Worm (Caenorhabditis elegans): ENCODE data around the gene gnrr-7.
A peak's percentile ranks its signal among the peaks of the same experiment; 100 is the strongest.

The gnrr-7 gene

DNA sequence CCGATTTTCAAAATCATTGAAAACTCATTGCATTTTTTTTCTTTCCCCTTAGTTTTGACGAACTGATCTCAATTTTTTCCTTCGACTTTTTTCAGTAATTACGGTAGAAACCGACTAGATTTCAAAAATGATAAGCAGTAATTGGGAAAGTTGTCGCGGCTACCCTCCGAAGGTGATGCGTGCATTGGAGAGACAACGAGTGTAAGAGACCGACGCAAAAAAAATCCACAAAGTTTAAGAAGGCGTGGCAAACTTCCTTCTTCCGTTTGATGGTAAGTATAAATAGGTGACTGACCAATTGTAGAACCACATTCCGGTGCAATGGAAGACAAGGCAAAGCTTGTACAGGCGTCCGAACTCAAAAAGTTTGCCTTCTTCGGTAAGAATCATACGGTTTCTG lies 13.6 kb downstream of the gnrr-7 start, which contains the start of gene col-178:
TSS of gene col-178 (plus strand) at position 301 of the 400 bp plus-strand sequence.
- TF ChIP-seq unc-39 (tag; optimal IDR thresholded peaks at IDR 0.05), result no peak
- no peak for TF ChIP-seq nhr-12 (tag; optimal IDR thresholded peaks at IDR 0.05)
- no peak for TF ChIP-seq mdl-1 (tag; optimal IDR thresholded peaks at IDR 0.05)
- no peak for TF ChIP-seq aly-2 (tag; optimal IDR thresholded peaks at IDR 0.05)
- TF ChIP-seq sem-4 (tag; optimal IDR thresholded peaks at IDR 0.05), result no peak
- TF ChIP-seq blmp-1 (tag; optimal IDR thresholded peaks at IDR 0.05; ENCODE audit: insufficient read depth), result no peak
- no peak for TF ChIP-seq ZK546.5 (tag; optimal IDR thresholded peaks at IDR 0.05)
- TF ChIP-seq nhr-77 (tag; optimal IDR thresholded peaks at IDR 0.05), result no peak
- TF ChIP-seq mab-5 (tag; optimal IDR thresholded peaks at IDR 0.05), result no peak
- no peak for TF ChIP-seq nhr-237 (tag; optimal IDR thresholded peaks at IDR 0.05)
- no peak for TF ChIP-seq sma-3 (GFP tag; optimal IDR thresholded peaks at IDR 0.05)

DNA sequence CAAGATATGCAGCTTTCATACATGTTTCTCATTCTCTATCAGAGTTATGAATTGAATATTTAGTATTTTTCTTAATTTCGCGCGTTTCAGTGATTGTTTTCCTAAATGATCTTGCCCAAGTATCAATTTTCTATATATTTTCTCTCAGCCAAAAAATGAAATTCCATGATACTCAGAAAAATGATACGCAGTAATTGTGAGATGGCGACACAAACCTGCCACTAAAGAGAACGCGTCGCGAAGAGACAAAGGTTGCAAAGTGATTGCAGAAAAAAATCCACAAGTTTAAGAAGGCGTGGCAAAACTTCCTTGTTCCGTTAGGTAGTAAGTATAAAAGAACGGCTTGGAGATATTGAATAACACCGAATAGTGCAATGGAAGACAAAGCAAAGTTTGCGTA lies 15.6 kb downstream of the gnrr-7 start, which contains the start of gene col-179:
TSS of gene col-179 (plus strand) at position 301 of the 400 bp plus-strand sequence.
- no peak for TF ChIP-seq F13H6.1 (tag; optimal IDR thresholded peaks at IDR 0.05)
- TF ChIP-seq nhr-10 (tag; optimal IDR thresholded peaks at IDR 0.05), result no peak
- no peak for TF ChIP-seq blmp-1 (tag; optimal IDR thresholded peaks at IDR 0.05; ENCODE audit: insufficient read depth)
- no peak for TF ChIP-seq nhr-25 (tag; optimal IDR thresholded peaks at IDR 0.05)
- no peak for TF ChIP-seq unc-55 (GFP tag; optimal IDR thresholded peaks at IDR 0.05)
- no peak for TF ChIP-seq Y55F3AM.14 (GFP tag; optimal IDR thresholded peaks at IDR 0.05)

- TF ChIP-seq nhr-77 (tag; optimal IDR thresholded peaks at IDR 0.05) (no peak), sma-3 (GFP tag; optimal IDR thresholded peaks at IDR 0.05) (no peak), gmeb-1 (tag; optimal IDR thresholded peaks at IDR 0.05) (no peak), alr-1 (tag; optimal IDR thresholded peaks at IDR 0.05) (no peak), fos-1 (tag; optimal IDR thresholded peaks at IDR 0.05) (peak; percentile 39), crh-2 (tag; optimal IDR thresholded peaks at IDR 0.05) (peak; percentile 23), unc-62 (GFP tag; optimal IDR thresholded peaks at IDR 0.05) (no peak), lin-39 (tag; optimal IDR thresholded peaks at IDR 0.05) (no peak), mab-5 (tag; optimal IDR thresholded peaks at IDR 0.05) (no peak)
Observed at ce11 chrX:11203773-11204172, 18.2 kb downstream of the gnrr-7 start, which contains the start of gene C34F6.11. TSS of gene C34F6.11 (minus strand) at chrX:11203932.

ce11 chrX:11206953-11207352 lies 21.4 kb downstream of the gnrr-7 start, which contains the start of gene hst-2:
TSS of gene hst-2 (minus strand) at chrX:11207155.
- TF ChIP-seq mab-5 (tag; optimal IDR thresholded peaks at IDR 0.05) (peak; percentile 91), peb-1 (tag; optimal IDR thresholded peaks at IDR 0.05) (no peak), ztf-4 (tag; optimal IDR thresholded peaks at IDR 0.05) (peak; percentile 76), crh-2 (tag; optimal IDR thresholded peaks at IDR 0.05) (peak; percentile 94), R02D3.7 (tag; optimal IDR thresholded peaks at IDR 0.05) (peak; percentile 34), alr-1 (tag; optimal IDR thresholded peaks at IDR 0.05) (no peak), mbf-1 (tag; optimal IDR thresholded peaks at IDR 0.05) (no peak), nhr-237 (tag; optimal IDR thresholded peaks at IDR 0.05) (peak; percentile 53), ZK546.5 (tag; optimal IDR thresholded peaks at IDR 0.05) (no peak), C34F6.9 (tag; optimal IDR thresholded peaks at IDR 0.05) (no peak), blmp-1 (tag; optimal IDR thresholded peaks at IDR 0.05; ENCODE audit: insufficient read depth) (peak; percentile 61), elt-1 (tag; optimal IDR thresholded peaks at IDR 0.05) (no peak), ama-1 (optimal IDR thresholded peaks at IDR 0.05) (peak; percentile 15), ztf-11 (tag; optimal IDR thresholded peaks at IDR 0.05) (no peak), unc-55 (GFP tag; optimal IDR thresholded peaks at IDR 0.05) (peak; percentile 94), lin-11 (tag; optimal IDR thresholded peaks at IDR 0.05) (peak; percentile 46), ztf-1 (GFP tag; conservative IDR thresholded peaks at IDR 0.05) (no peak), sem-4 (tag; optimal IDR thresholded peaks at IDR 0.05) (peak; percentile 80), nhr-25 (tag; optimal IDR thresholded peaks at IDR 0.05) (peak; percentile 95), nhr-129 (tag; optimal IDR thresholded peaks at IDR 0.05) (peak; percentile 90), gmeb-1 (tag; optimal IDR thresholded peaks at IDR 0.05) (peak; percentile 89), nhr-21 (tag; optimal IDR thresholded peaks at IDR 0.05) (peak; percentile 92), ceh-82 (tag; optimal IDR thresholded peaks at IDR 0.05) (no peak), unc-62 (GFP tag; optimal IDR thresholded peaks at IDR 0.05) (peak; percentile 3), skn-1 (tag; optimal IDR thresholded peaks at IDR 0.05) (no peak), lin-39 (tag; optimal IDR thresholded peaks at IDR 0.05) (peak; percentile 10), zag-1 (tag; optimal IDR thresholded peaks at IDR 0.05) (peak; percentile 39), nhr-6 (tag; optimal IDR thresholded peaks at IDR 0.05) (peak; percentile 92), aly-2 (tag; optimal IDR thresholded peaks at IDR 0.05) (no peak), nhr-23 (tag; optimal IDR thresholded peaks at IDR 0.05) (no peak), F13H6.1 (tag; optimal IDR thresholded peaks at IDR 0.05) (peak; percentile 93), nhr-12 (tag; optimal IDR thresholded peaks at IDR 0.05) (peak; percentile 6), lsy-2 (tag; optimal IDR thresholded peaks at IDR 0.05) (peak; percentile 79 to 94), snpc-4 (tag; optimal IDR thresholded peaks at IDR 0.05) (peak; percentile 37), lin-13 (GFP tag; optimal IDR thresholded peaks at IDR 0.05) (peak; percentile 88), ceh-16 (tag; optimal IDR thresholded peaks at IDR 0.05) (no peak), nhr-10 (tag; optimal IDR thresholded peaks at IDR 0.05) (peak; percentile 60), nhr-77 (tag; optimal IDR thresholded peaks at IDR 0.05) (peak; percentile 75), mdl-1 (tag; optimal IDR thresholded peaks at IDR 0.05) (peak in 1 of 2 experiments; percentile 66), egl-27 (tag; optimal IDR thresholded peaks at IDR 0.05) (peak; percentile 86), dmd-4 (tag; optimal IDR thresholded peaks at IDR 0.05) (peak; percentile 50)
